Comparison of ENCODE assay signal across 1 fruit fly cellular context in genomic region chr3R:21520183-21520582, dm6.
TF ChIP-seq lines count a peak whose summit lies in the region.

No protein-coding gene starts in this region.

TF ChIP-seq in whole organism, embryonic, 481 proteins besides CTCF, POLR2A, EP300 and RAD21 (continued from another document and continues in another):
- TF ChIP-seq sisA (GFP tag; IDR thresholded peaks at IDR 0.05; lab: Robert Waterston, UW) (peak; percentile 97), chinmo (GFP tag; IDR thresholded peaks at IDR 0.05; lab: Robert Waterston, UW; ENCODE audit: partially characterized antibody) (no peak), TFAM (GFP tag; optimal IDR thresholded peaks at IDR 0.05; lab: Kevin White, UChicago) (peak; percentile 95), org-1 (GFP tag; optimal IDR thresholded peaks at IDR 0.05; lab: Kevin White, UChicago) (peak; percentile 96), CG12071 (GFP tag; optimal IDR thresholded peaks at IDR 0.05; lab: Kevin White, UChicago) (peak; percentile 98), HLH54F (GFP tag; optimal IDR thresholded peaks at IDR 0.05; lab: Kevin White, UChicago) (peak; percentile 97), CG8765 (GFP tag; IDR thresholded peaks at IDR 0.05; lab: Robert Waterston, UW) (peak; percentile 96), Nf-YB (GFP tag; optimal IDR thresholded peaks at IDR 0.05; lab: Kevin White, UChicago) (peak; percentile 82), zfh2 (GFP tag; optimal IDR thresholded peaks at IDR 0.05; lab: Kevin White, UChicago) (peak; percentile 96), lilli (GFP tag; optimal IDR thresholded peaks at IDR 0.05; lab: Kevin White, UChicago) (peak; percentile 97), slbo (GFP tag; IDR thresholded peaks at IDR 0.05; lab: Robert Waterston, UW) (peak; percentile 99), CG18476 (GFP tag; optimal IDR thresholded peaks at IDR 0.05; lab: Kevin White, UChicago) (peak; percentile 95), ac (GFP tag; optimal IDR thresholded peaks at IDR 0.05; lab: Kevin White, UChicago) (peak; percentile 99), CG3726 (GFP tag; IDR thresholded peaks at IDR 0.05; lab: Robert Waterston, UW) (peak; percentile 99), CG17802 (tag; optimal IDR thresholded peaks at IDR 0.05; lab: Kevin White, UChicago) (peak; percentile 95), Dip3 (GFP tag; optimal IDR thresholded peaks at IDR 0.05; lab: Kevin White, UChicago) (peak; percentile 96), PHDP (tag; optimal IDR thresholded peaks at IDR 0.05; lab: Kevin White, UChicago) (peak; percentile 98), CG13123 (GFP tag; optimal IDR thresholded peaks at IDR 0.05; lab: Kevin White, UChicago) (peak; percentile 97), CG12391 (tag; optimal IDR thresholded peaks at IDR 0.05; lab: Kevin White, UChicago) (peak; percentile 98), Mrtf (GFP tag; IDR thresholded peaks at IDR 0.05; lab: Robert Waterston, UW) (peak; percentile 99), odd (GFP tag; optimal IDR thresholded peaks at IDR 0.05; lab: Kevin White, UChicago) (peak; percentile 96), CG14441 (GFP tag; IDR thresholded peaks at IDR 0.05; lab: Robert Waterston, UW) (peak; percentile 98), dysf (GFP tag; IDR thresholded peaks at IDR 0.05; lab: Robert Waterston, UW) (peak; percentile 98), pum (GFP tag; optimal IDR thresholded peaks at IDR 0.05; lab: Kevin White, UChicago) (peak; percentile 97), CG13424 (tag; optimal IDR thresholded peaks at IDR 0.05; lab: Kevin White, UChicago) (peak; percentile 94), CG8944 (GFP tag; optimal IDR thresholded peaks at IDR 0.05; lab: Kevin White, UChicago) (peak; percentile 98), HLHmδ (GFP tag; optimal IDR thresholded peaks at IDR 0.05; lab: Kevin White, UChicago) (peak; percentile 97), tna (GFP tag; IDR thresholded peaks at IDR 0.05; lab: Robert Waterston, UW; ENCODE audit: partially characterized antibody) (peak; percentile 7; the same call in 1 of the 2 replicates), Max (GFP tag; optimal IDR thresholded peaks at IDR 0.05; lab: Kevin White, UChicago) (peak; percentile 97), unpg (GFP tag; optimal IDR thresholded peaks at IDR 0.05; lab: Kevin White, UChicago) (peak; percentile 98), Ets65A (GFP tag; lab: Kevin White, UChicago) (peak; percentile 100), mld (GFP tag; IDR thresholded peaks at IDR 0.05; lab: Robert Waterston, UW; ENCODE audit: partially characterized antibody) (no peak), Six4 (GFP tag; optimal IDR thresholded peaks at IDR 0.05; lab: Kevin White, UChicago) (peak; percentile 97), Dek (tag; optimal IDR thresholded peaks at IDR 0.05; lab: Kevin White, UChicago) (peak; percentile 96), HHEX (GFP tag; optimal IDR thresholded peaks at IDR 0.05; lab: Kevin White, UChicago) (peak; percentile 99), Doc2 (GFP tag; IDR thresholded peaks at IDR 0.05; lab: Robert Waterston, UW) (peak; percentile 96), MBD-R2 (GFP tag; IDR thresholded peaks at IDR 0.05; lab: Robert Waterston, UW) (peak; percentile 89), gcm2 (GFP tag; optimal IDR thresholded peaks at IDR 0.05; lab: Kevin White, UChicago) (peak; percentile 97), CG18764 (GFP tag; optimal IDR thresholded peaks at IDR 0.05; lab: Kevin White, UChicago) (peak; percentile 98), CG7786 (GFP tag; optimal IDR thresholded peaks at IDR 0.05; lab: Kevin White, UChicago) (peak; percentile 94), Chrac-16 (GFP tag; optimal IDR thresholded peaks at IDR 0.05; lab: Kevin White, UChicago) (peak; percentile 98), her (GFP tag; optimal IDR thresholded peaks at IDR 0.05; lab: Kevin White, UChicago) (peak; percentile 95), Atf3 (GFP tag; optimal IDR thresholded peaks at IDR 0.05; lab: Kevin White, UChicago) (peak; percentile 97), MESR4 (GFP tag; optimal IDR thresholded peaks at IDR 0.05; lab: Kevin White, UChicago) (peak; percentile 68), CG1529 (GFP tag; optimal IDR thresholded peaks at IDR 0.05; lab: Kevin White, UChicago) (peak; percentile 97), CG7963 (GFP tag; IDR thresholded peaks at IDR 0.05; lab: Robert Waterston, UW; ENCODE audit: partially characterized antibody) (no peak), CG14710 (tag; optimal IDR thresholded peaks at IDR 0.05; lab: Kevin White, UChicago) (peak; percentile 95), CG3838 (GFP tag; optimal IDR thresholded peaks at IDR 0.05; lab: Kevin White, UChicago) (peak; percentile 97), CG32772 (GFP tag; IDR thresholded peaks at IDR 0.05; lab: Robert Waterston, UW) (peak; percentile 99), grn (GFP tag; optimal IDR thresholded peaks at IDR 0.05; lab: Kevin White, UChicago) (peak; percentile 96), CG2712 (tag; optimal IDR thresholded peaks at IDR 0.05; lab: Kevin White, UChicago) (peak; percentile 97), dm (GFP tag; optimal IDR thresholded peaks at IDR 0.05; lab: Kevin White, UChicago) (peak; percentile 95), CG13296 (GFP tag; optimal IDR thresholded peaks at IDR 0.05; lab: Kevin White, UChicago) (peak; percentile 96), Elba2 (GFP tag; optimal IDR thresholded peaks at IDR 0.05; lab: Kevin White, UChicago) (peak; percentile 85), sug (tag; optimal IDR thresholded peaks at IDR 0.05; lab: Kevin White, UChicago) (peak; percentile 97), otp (GFP tag; IDR thresholded peaks at IDR 0.05; lab: Robert Waterston, UW) (peak; percentile 99), fd96Cb (tag; optimal IDR thresholded peaks at IDR 0.05; lab: Kevin White, UChicago) (peak; percentile 96), Ets97D (GFP tag; optimal IDR thresholded peaks at IDR 0.05; lab: Kevin White, UChicago) (peak; percentile 100), CG3065 (GFP tag; optimal IDR thresholded peaks at IDR 0.05; lab: Kevin White, UChicago) (peak; percentile 98), Hand (GFP tag; optimal IDR thresholded peaks at IDR 0.05; lab: Kevin White, UChicago) (peak; percentile 85), CG11504 (tag; optimal IDR thresholded peaks at IDR 0.05; lab: Kevin White, UChicago) (peak; percentile 94), Hr39 (optimal IDR thresholded peaks at IDR 0.05; lab: Kevin White, UChicago) (no peak), CG11695 (GFP tag; IDR thresholded peaks at IDR 0.05; lab: Robert Waterston, UW) (peak; percentile 93), CG7357 (GFP tag; IDR thresholded peaks at IDR 0.05; lab: Robert Waterston, UW) (peak; percentile 90), bab2 (GFP tag; optimal IDR thresholded peaks at IDR 0.05; lab: Kevin White, UChicago) (peak; percentile 98), CG9797 (GFP tag; optimal IDR thresholded peaks at IDR 0.05; lab: Kevin White, UChicago) (no peak), D19B (GFP tag; optimal IDR thresholded peaks at IDR 0.05; lab: Kevin White, UChicago) (peak; percentile 93), stc (GFP tag; IDR thresholded peaks at IDR 0.05; lab: Robert Waterston, UW) (peak; percentile 98), Sry-δ (GFP tag; optimal IDR thresholded peaks at IDR 0.05; lab: Kevin White, UChicago) (peak; percentile 71), CG4424 (GFP tag; optimal IDR thresholded peaks at IDR 0.05; lab: Kevin White, UChicago) (peak; percentile 99), ssp (GFP tag; IDR thresholded peaks at IDR 0.05; lab: Robert Waterston, UW) (peak; percentile 92), CG32532 (GFP tag; IDR thresholded peaks at IDR 0.05; lab: Robert Waterston, UW) (peak; percentile 99), CoRest (tag; optimal IDR thresholded peaks at IDR 0.05; lab: Kevin White, UChicago) (peak; percentile 97), fru (optimal IDR thresholded peaks at IDR 0.05; lab: Kevin White, UChicago) (no peak), ro (GFP tag; IDR thresholded peaks at IDR 0.05; lab: Robert Waterston, UW) (peak; percentile 97), CG16813 (GFP tag; IDR thresholded peaks at IDR 0.05; lab: Robert Waterston, UW; ENCODE audit: partially characterized antibody) (no peak), sima (GFP tag; optimal IDR thresholded peaks at IDR 0.05; lab: Kevin White, UChicago) (peak; percentile 95), CG8359 (GFP tag; optimal IDR thresholded peaks at IDR 0.05; lab: Kevin White, UChicago; ENCODE audit: borderline replicate concordance) (peak; percentile 94), Jarid2 (GFP tag; optimal IDR thresholded peaks at IDR 0.05; lab: Kevin White, UChicago) (peak; percentile 92), prd (optimal IDR thresholded peaks at IDR 0.05; lab: Kevin White, UChicago) (no peak), prd (GFP tag; IDR thresholded peaks at IDR 0.05; lab: Robert Waterston, UW) (peak; percentile 97), eve (GFP tag; optimal IDR thresholded peaks at IDR 0.05; lab: Kevin White, UChicago) (peak in 1 of 2 experiments; percentile 12), CG14965 (GFP tag; optimal IDR thresholded peaks at IDR 0.05; lab: Kevin White, UChicago; ENCODE audit: borderline replicate concordance) (peak; percentile 89), cato (GFP tag; optimal IDR thresholded peaks at IDR 0.05; lab: Kevin White, UChicago; ENCODE audit: borderline replicate concordance) (peak; percentile 99), CG18262 (tag; optimal IDR thresholded peaks at IDR 0.05; lab: Kevin White, UChicago) (peak; percentile 95), tup (GFP tag; optimal IDR thresholded peaks at IDR 0.05; lab: Kevin White, UChicago) (peak; percentile 96), abd-A (tag; optimal IDR thresholded peaks at IDR 0.05; lab: Kevin White, UChicago) (peak; percentile 61), sr (GFP tag; IDR thresholded peaks at IDR 0.05; lab: Robert Waterston, UW) (peak; percentile 99), knrl (GFP tag; IDR thresholded peaks at IDR 0.05; lab: Robert Waterston, UW; ENCODE audit: partially characterized antibody) (peak; percentile 28; the same call in 1 of the 3 replicates), CG15269 (tag; optimal IDR thresholded peaks at IDR 0.05; lab: Kevin White, UChicago) (peak; percentile 97), CrebB (tag; optimal IDR thresholded peaks at IDR 0.05; lab: Kevin White, UChicago) (peak; percentile 97), CG14050 (GFP tag; IDR thresholded peaks at IDR 0.05; lab: Robert Waterston, UW) (peak; percentile 97), CG1603 (tag; optimal IDR thresholded peaks at IDR 0.05; lab: Kevin White, UChicago) (peak; percentile 97), dmrt99B (tag; optimal IDR thresholded peaks at IDR 0.05; lab: Kevin White, UChicago) (peak; percentile 95), Med (GFP tag; lab: Kevin White, UChicago) (peak; percentile 100), usp (GFP tag; optimal IDR thresholded peaks at IDR 0.05; lab: Kevin White, UChicago) (no peak), fd102C (GFP tag; optimal IDR thresholded peaks at IDR 0.05; lab: Kevin White, UChicago) (peak; percentile 99), shn (GFP tag; optimal IDR thresholded peaks at IDR 0.05; lab: Kevin White, UChicago) (peak; percentile 98), jigr1 (GFP tag; IDR thresholded peaks at IDR 0.05; lab: Robert Waterston, UW) (peak; percentile 80), crc (GFP tag; optimal IDR thresholded peaks at IDR 0.05; lab: Kevin White, UChicago) (peak; percentile 97), ewg (GFP tag; optimal IDR thresholded peaks at IDR 0.05; lab: Kevin White, UChicago) (peak; percentile 97), CG8478 (optimal IDR thresholded peaks at IDR 0.05; lab: Kevin White, UChicago) (no peak), dmrt11E (tag; optimal IDR thresholded peaks at IDR 0.05; lab: Kevin White, UChicago) (peak; percentile 97), sc (optimal IDR thresholded peaks at IDR 0.05; lab: Kevin White, UChicago) (no peak), sc (GFP tag; optimal IDR thresholded peaks at IDR 0.05; lab: Kevin White, UChicago) (peak; percentile 99), ken (GFP tag; IDR thresholded peaks at IDR 0.05; lab: Robert Waterston, UW) (peak; percentile 99), mam (GFP tag; optimal IDR thresholded peaks at IDR 0.05; lab: Kevin White, UChicago) (peak; percentile 97), scrt (GFP tag; optimal IDR thresholded peaks at IDR 0.05; lab: Kevin White, UChicago) (peak; percentile 95), CG4360 (GFP tag; IDR thresholded peaks at IDR 0.05; lab: Robert Waterston, UW) (peak; percentile 82), peb (GFP tag; IDR thresholded peaks at IDR 0.05; lab: Robert Waterston, UW) (peak; percentile 94), Oaz (GFP tag; IDR thresholded peaks at IDR 0.05; lab: Robert Waterston, UW) (peak; percentile 98), repo (GFP tag; optimal IDR thresholded peaks at IDR 0.05; lab: Kevin White, UChicago) (peak; percentile 98), CG12155 (GFP tag; optimal IDR thresholded peaks at IDR 0.05; lab: Kevin White, UChicago) (peak; percentile 96), Ssrp (tag; optimal IDR thresholded peaks at IDR 0.05; lab: Kevin White, UChicago) (peak; percentile 97), chm (GFP tag; IDR thresholded peaks at IDR 0.05; lab: Robert Waterston, UW) (peak; percentile 99), Spps (tag; optimal IDR thresholded peaks at IDR 0.05; lab: Kevin White, UChicago) (peak; percentile 89), CG10979 (tag; optimal IDR thresholded peaks at IDR 0.05; lab: Kevin White, UChicago) (peak; percentile 94), Xrp1 (GFP tag; IDR thresholded peaks at IDR 0.05; lab: Robert Waterston, UW) (peak; percentile 85), CHES-1-like (GFP tag; optimal IDR thresholded peaks at IDR 0.05; lab: Kevin White, UChicago) (peak; percentile 98), ranshi (GFP tag; IDR thresholded peaks at IDR 0.05; lab: Robert Waterston, UW) (peak; percentile 98), aop (GFP tag; IDR thresholded peaks at IDR 0.05; lab: Robert Waterston, UW) (peak; percentile 89), crp (GFP tag; optimal IDR thresholded peaks at IDR 0.05; lab: Kevin White, UChicago) (peak in 1 of 2 experiments; percentile 78), Awh (GFP tag; IDR thresholded peaks at IDR 0.05; lab: Robert Waterston, UW) (peak; percentile 98), CG1024 (GFP tag; IDR thresholded peaks at IDR 0.05; lab: Robert Waterston, UW) (peak; percentile 98), YL-1 (GFP tag; optimal IDR thresholded peaks at IDR 0.05; lab: Kevin White, UChicago) (peak; percentile 96), ase (GFP tag; IDR thresholded peaks at IDR 0.05; lab: Robert Waterston, UW) (peak; percentile 99), CG8281 (tag; optimal IDR thresholded peaks at IDR 0.05; lab: Kevin White, UChicago) (peak; percentile 90), zen (tag; optimal IDR thresholded peaks at IDR 0.05; lab: Kevin White, UChicago) (peak; percentile 98), CG11085 (GFP tag; IDR thresholded peaks at IDR 0.05; lab: Robert Waterston, UW) (peak; percentile 99), CG9817 (tag; optimal IDR thresholded peaks at IDR 0.05; lab: Kevin White, UChicago) (peak; percentile 100), CG14667 (GFP tag; IDR thresholded peaks at IDR 0.05; lab: Robert Waterston, UW) (peak; percentile 97), slp2 (GFP tag; optimal IDR thresholded peaks at IDR 0.05; lab: Kevin White, UChicago) (peak; percentile 98)
